Fruit fly (Drosophila melanogaster): Measurements from ENCODE around the gene SLIRP1.

dm6 chrX:21337057-21337456 is 18.0 kb upstream of the SLIRP1 start:
- TF ChIP-seq CG8478 (optimal IDR thresholded peaks at IDR 0.05) (no peak), CTCF (optimal IDR thresholded peaks at IDR 0.05) (no peak)

Data from S2 (cell line).